Fruit fly (Drosophila melanogaster): Measurements from ENCODE around the gene CG6244.

CG6244 gene

dm6 chr3L:15826985-15827635 lies 19.0 kb downstream of the CG6244 start (continued):
- TF ChIP-seq odd (GFP tag; optimal IDR thresholded peaks at IDR 0.05) (peak; percentile 84), p53 (GFP tag; optimal IDR thresholded peaks at IDR 0.05) (peak; percentile 3), CG3065 (GFP tag; optimal IDR thresholded peaks at IDR 0.05) (no peak), mam (GFP tag; optimal IDR thresholded peaks at IDR 0.05) (peak; percentile 65), D19B (GFP tag; optimal IDR thresholded peaks at IDR 0.05) (peak; percentile 75), wor (GFP tag; IDR thresholded peaks at IDR 0.05) (peak; percentile 22; the same call in 1 of the 2 replicates), CG11085 (GFP tag; IDR thresholded peaks at IDR 0.05) (no peak), CG7357 (GFP tag; IDR thresholded peaks at IDR 0.05) (no peak; the same call in 2 of the 3 replicates), CG1647 (GFP tag; optimal IDR thresholded peaks at IDR 0.05) (peak; percentile 3), run (tag; optimal IDR thresholded peaks at IDR 0.05) (peak; percentile 37), usp (GFP tag; optimal IDR thresholded peaks at IDR 0.05) (no peak), CG14965 (GFP tag; optimal IDR thresholded peaks at IDR 0.05; ENCODE audit: borderline replicate concordance) (no peak), CG2129 (GFP tag; IDR thresholded peaks at IDR 0.05; ENCODE audit: partially characterized antibody) (no peak; the same call in 1 of the 2 replicates), CG8924 (tag; optimal IDR thresholded peaks at IDR 0.05) (peak; percentile 89), kni (GFP tag; optimal IDR thresholded peaks at IDR 0.05) (peak; percentile 50), al (GFP tag; IDR thresholded peaks at IDR 0.05) (peak; percentile 43; the same call in 1 of the 2 replicates), NFAT (GFP tag; IDR thresholded peaks at IDR 0.05) (peak; percentile 78), CG15011 (GFP tag; optimal IDR thresholded peaks at IDR 0.05) (peak; percentile 57), CG8281 (tag; optimal IDR thresholded peaks at IDR 0.05) (no peak), trh (GFP tag; optimal IDR thresholded peaks at IDR 0.05) (peak; percentile 1), CG3407 (GFP tag; optimal IDR thresholded peaks at IDR 0.05) (peak; percentile 58), CG8765 (GFP tag; IDR thresholded peaks at IDR 0.05) (no peak), aop (GFP tag; IDR thresholded peaks at IDR 0.05) (no peak), CG2889 (GFP tag; IDR thresholded peaks at IDR 0.05) (no peak), Nf-YA (GFP tag; IDR thresholded peaks at IDR 0.05) (no peak), fu2 (GFP tag; optimal IDR thresholded peaks at IDR 0.05) (peak; percentile 58), GATAe (GFP tag; conservative IDR thresholded peaks at IDR 0.05) (no peak), wek (GFP tag; optimal IDR thresholded peaks at IDR 0.05) (no peak), CG14050 (GFP tag; IDR thresholded peaks at IDR 0.05) (peak; percentile 44; the same call in 1 of the 3 replicates), CG14860 (GFP tag; IDR thresholded peaks at IDR 0.05; ENCODE audit: partially characterized antibody) (no peak), lmd (GFP tag; IDR thresholded peaks at IDR 0.05) (peak; percentile 60; the same call in 1 of the 2 replicates), tll (GFP tag; optimal IDR thresholded peaks at IDR 0.05) (no peak), CG1602 (GFP tag; optimal IDR thresholded peaks at IDR 0.05) (peak; percentile 27), jumu (GFP tag; optimal IDR thresholded peaks at IDR 0.05) (peak; percentile 46), CG12391 (tag; optimal IDR thresholded peaks at IDR 0.05) (peak; percentile 86), Vsx1 (GFP tag; optimal IDR thresholded peaks at IDR 0.05) (peak; percentile 53), CG32532 (GFP tag; IDR thresholded peaks at IDR 0.05) (peak; percentile 76), CG16815 (GFP tag; optimal IDR thresholded peaks at IDR 0.05) (peak; percentile 47), Meics (GFP tag; optimal IDR thresholded peaks at IDR 0.05) (peak; percentile 93), vfl (GFP tag; optimal IDR thresholded peaks at IDR 0.05) (peak; percentile 26), stc (GFP tag; IDR thresholded peaks at IDR 0.05) (peak; percentile 51; the same call in 1 of the 2 replicates), Aef1 (GFP tag; IDR thresholded peaks at IDR 0.05) (peak; percentile 35; the same call in 2 of the 3 replicates), lbe (GFP tag; optimal IDR thresholded peaks at IDR 0.05) (peak; percentile 34), hbn (GFP tag; IDR thresholded peaks at IDR 0.05; ENCODE audit: partially characterized antibody) (peak; percentile 8; the same call in 1 of the 2 replicates), Adf1 (GFP tag; IDR thresholded peaks at IDR 0.05) (peak; percentile 22; the same call in 1 of the 2 replicates), Rx (GFP tag; IDR thresholded peaks at IDR 0.05) (no peak), pnt (GFP tag; optimal IDR thresholded peaks at IDR 0.05) (no peak), mld (GFP tag; IDR thresholded peaks at IDR 0.05; ENCODE audit: partially characterized antibody) (no peak), CG18011 (GFP tag; optimal IDR thresholded peaks at IDR 0.05) (peak; percentile 60)

Measured in whole organism, embryonic.